Fruit fly (Drosophila melanogaster) Kc167 (cell line): ENCODE results near the gene Polr1D.

Experiments used
- Myc ChIP-seq: fragments of >200 bp; optimal IDR thresholded peaks from 2 replicates; lab custom pipeline; 2017; ENCODE audit warnings: missing external identifiers
- Sin3A ChIP-seq: fragments of >200 bp; optimal IDR thresholded peaks from 2 replicates; lab custom pipeline; 2018; ENCODE audit warnings: missing external identifiers
- h ChIP-seq: fragments of >200 bp; optimal IDR thresholded peaks from 3 replicates; lab custom pipeline; 2018; ENCODE audit warnings: missing external identifiers
- insv ChIP-seq: fragments of >200 bp; optimal IDR thresholded peaks from 3 replicates; lab custom pipeline; 2018; ENCODE audit warnings: missing external identifiers
- psq ChIP-seq: fragments of >200 bp; optimal IDR thresholded peaks from 2 replicates; lab custom pipeline; 2017; ENCODE audit warnings: missing external identifiers
- ttk ChIP-seq: sonication (Bioruptor generic); optimal IDR thresholded peaks from 2 replicates; lab custom pipeline; 2017; ENCODE audit warnings: missing external identifiers

Polr1D gene

DNA sequence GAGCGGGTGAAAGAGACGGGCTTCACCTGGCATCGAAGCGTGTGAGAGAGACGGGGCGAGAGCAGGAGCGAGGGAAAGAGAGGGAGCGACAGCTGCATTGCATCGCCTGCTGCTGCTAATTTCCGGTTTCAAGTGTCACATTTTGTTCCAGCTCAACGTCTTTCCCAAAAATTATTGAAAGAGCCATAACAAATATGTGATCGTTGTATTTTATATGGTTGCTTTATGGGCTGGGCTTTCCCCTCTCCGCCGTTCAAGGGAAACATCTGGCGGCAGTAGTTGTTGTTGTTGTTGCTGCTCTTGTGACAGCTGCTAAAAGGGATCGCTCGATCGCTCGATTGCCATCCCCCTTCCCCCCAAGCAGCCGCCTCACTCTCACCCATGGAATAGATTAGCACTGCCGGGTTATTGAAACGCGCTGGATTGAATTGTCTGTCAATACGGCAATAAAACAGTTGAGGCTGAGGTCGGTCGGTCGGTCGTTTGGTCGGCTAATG, 19.9 kb upstream of the Polr1D start:
- TF ChIP-seq Sin3A (no peak), psq (lab: Kevin White, UChicago) (no peak), Myc (lab: Kevin White, UChicago) (no peak), insv (no peak), h (lab: Kevin White, UChicago) (no peak), ttk (lab: Kevin White, UChicago) (no peak)

DNA sequence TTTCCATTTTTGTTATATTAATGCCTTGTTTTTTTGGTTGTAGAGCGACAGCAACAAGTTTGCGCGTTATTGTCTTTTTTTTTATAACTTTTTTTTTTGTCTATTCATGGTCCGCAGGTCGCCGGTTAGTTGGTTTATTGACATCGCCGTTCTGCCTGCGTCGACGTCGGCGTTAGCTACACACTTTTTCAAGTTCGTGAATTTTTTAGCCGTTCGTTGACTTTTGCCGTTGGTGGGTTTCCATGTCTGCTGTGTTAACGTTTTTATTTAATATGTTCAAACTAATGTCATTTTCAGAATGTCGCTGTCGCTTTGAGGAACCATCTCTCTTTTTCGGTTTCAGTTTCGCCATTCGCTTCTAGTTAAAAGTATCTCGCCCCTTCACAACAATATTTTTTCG, 11.6 kb upstream of the Polr1D start:
- TF ChIP-seq psq (lab: Kevin White, UChicago) (no peak), ttk (lab: Kevin White, UChicago) (no peak)

DNA sequence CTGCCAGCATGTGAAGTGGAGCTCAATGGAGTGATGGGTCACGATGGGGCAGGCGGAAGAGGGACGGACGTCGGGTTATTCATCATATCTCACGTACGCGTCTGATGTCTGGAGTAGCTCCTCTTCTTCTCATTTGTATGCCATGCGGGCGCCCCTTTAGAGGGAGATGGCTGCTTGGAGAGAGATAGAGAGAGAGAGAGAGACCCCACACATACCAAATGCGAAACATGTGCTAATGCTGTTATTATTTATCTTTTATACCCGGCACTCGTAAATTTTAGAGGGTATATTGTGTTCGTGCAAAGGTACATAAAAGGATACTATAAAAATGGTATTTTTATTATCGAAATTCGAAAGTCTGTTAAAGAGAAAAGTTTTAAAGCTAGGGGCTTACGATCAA, 11.0 kb upstream of the Polr1D start:
- no peak for TF ChIP-seq psq (lab: Kevin White, UChicago)
- no peak for TF ChIP-seq Sin3A
- TF ChIP-seq ttk (lab: Kevin White, UChicago), result no peak
- no peak for TF ChIP-seq Myc (lab: Kevin White, UChicago)
- no peak for TF ChIP-seq h (lab: Kevin White, UChicago)
- TF ChIP-seq insv, result no peak

DNA sequence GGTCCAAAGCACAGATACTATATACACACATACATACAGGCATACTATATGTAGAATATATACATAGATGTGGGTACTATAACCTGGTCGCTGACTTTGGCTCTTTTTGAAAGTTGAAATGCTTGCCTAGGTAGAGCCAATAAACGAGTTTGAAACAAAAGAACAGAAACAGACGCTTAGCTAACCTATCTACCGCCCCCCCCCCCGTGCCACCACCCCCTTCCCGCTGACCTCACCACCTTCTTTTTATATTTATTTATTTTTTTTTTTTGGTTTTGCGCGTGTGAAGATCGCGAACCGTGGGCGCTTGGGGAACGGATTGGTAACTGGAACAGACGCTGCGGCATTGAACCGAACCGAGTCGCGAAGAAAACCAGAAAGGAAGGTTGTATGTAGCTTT, 9.1 kb upstream of the Polr1D start:
- TF ChIP-seq Myc (lab: Kevin White, UChicago), result no peak
- no peak for TF ChIP-seq Sin3A
- no peak for TF ChIP-seq h (lab: Kevin White, UChicago)
- TF ChIP-seq insv, result no peak
- TF ChIP-seq psq (lab: Kevin White, UChicago), result no peak
- no peak for TF ChIP-seq ttk (lab: Kevin White, UChicago)

DNA sequence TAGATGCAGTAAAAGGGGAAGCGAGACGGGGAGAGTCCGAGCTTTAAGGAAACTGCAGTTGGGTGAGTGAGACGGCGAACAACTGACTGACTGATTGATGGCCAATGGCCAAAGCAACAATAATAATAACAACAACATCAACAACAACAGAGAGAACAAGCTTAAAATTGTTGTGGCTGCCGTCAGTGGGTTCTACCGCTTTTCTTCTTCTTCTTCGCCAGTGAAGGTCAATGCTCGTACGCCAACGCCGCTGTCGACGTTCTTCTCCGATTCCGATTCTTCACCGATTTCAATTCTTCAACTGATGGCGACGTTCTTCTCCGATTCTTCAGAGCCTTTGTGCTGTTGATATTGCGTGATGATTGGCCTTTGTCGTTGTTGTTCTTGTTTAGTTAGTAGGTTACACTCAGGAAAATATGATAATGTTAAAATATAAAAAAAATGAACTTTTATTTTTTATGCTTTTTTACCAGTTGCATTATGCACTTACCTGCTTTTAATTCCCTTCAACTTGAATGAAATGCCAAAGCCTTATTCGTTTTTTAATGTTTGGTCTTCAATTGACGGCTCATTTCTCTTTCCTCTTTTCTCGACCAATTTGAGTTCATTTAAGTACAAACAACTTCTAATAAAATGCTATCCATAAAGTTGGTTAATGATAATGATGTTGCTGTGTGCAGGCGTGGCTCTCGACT, 7.3 kb upstream of the Polr1D start:
- TF ChIP-seq Myc (lab: Kevin White, UChicago) (no peak), h (lab: Kevin White, UChicago) (no peak), psq (lab: Kevin White, UChicago) (no peak), insv (no peak), ttk (lab: Kevin White, UChicago) (no peak), Sin3A (no peak)

DNA sequence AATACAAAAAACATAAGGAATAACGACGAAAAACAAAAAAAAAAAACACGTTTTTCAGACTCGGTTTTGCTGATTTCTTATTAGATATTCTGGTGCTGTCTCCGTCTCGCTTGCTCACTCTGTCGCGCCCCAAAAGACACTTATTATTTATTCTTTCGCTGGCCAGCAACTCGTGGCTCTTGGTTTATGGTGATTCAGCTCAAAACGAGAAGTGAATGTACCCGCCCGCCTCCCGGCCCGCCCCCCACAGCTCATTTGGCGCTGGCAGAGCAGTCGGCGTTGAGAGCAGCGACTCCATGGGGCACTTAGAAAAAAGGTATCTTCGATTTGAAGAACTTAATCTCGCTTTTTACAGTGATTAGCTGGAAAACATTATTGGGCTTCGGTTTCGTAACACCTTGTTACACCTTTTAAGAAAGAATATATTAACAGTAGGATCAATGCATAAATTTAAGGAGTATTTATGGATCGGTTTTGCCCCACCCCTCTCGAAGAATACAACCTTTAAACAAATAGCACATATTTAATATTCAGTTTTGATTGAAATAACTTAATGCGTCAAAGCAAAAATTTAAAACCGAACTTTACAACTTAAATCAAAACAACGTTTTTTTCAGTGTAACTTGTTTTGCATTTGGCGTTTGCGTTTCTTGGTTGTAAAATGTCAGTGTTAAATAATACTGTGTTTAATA, 6.5 kb upstream of the Polr1D start:
- no peak for TF ChIP-seq Sin3A
- no peak for TF ChIP-seq insv
- no peak for TF ChIP-seq Myc (lab: Kevin White, UChicago)
- no peak for TF ChIP-seq h (lab: Kevin White, UChicago)
- TF ChIP-seq psq (lab: Kevin White, UChicago), result no peak
- no peak for TF ChIP-seq ttk (lab: Kevin White, UChicago)

DNA sequence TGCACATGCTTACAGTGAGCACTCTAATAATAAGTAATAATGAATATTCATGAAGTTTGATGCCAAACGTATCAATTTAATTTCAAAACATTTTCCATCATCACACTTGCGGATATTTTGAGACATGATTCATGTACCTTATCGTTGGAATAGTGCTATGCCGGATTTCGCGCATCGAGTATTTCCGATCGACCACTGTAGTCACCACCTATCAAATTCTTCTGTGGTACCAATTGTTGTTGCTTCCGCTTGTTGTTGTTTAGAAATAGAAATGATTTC, 5.9 kb upstream of the Polr1D start:
- TF ChIP-seq Sin3A, result no peak

DNA sequence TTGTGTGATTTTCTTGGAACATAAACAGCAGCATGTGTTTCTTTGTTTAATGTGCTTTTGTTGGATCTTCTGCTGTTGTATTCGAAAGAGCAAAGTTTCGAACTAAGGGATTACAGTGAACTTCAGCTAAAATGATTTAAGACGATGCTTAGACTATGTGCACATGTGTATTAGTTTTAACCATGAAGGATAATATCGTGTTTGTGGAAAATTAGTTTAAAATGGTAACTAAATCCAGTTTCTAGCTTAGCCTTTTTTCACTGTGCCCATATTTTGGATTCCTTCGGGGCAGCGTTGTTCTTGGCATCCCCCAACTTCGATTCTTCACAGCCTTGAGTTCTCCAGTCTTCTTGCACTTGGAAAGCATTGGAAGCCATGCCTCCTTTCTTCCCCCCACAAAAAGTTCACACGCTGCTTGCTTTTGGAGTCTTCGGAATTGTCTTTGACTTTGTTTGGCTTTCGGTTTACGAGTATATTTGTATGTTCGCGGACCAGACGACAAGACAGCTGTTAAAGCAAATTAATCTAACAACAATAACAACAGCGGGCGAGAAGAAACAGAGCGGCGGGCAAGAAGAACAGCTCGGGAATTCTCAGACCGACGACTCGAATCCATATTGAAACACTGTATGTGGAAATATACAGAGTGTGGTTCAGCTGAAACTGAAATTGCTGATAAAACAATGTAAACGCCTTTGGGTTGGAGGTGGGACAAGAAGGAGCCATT, 5.4 kb upstream of the Polr1D start:
- TF ChIP-seq insv (no peak), Myc (lab: Kevin White, UChicago) (no peak), Sin3A (no peak), ttk (lab: Kevin White, UChicago) (no peak), psq (lab: Kevin White, UChicago) (no peak), h (lab: Kevin White, UChicago) (no peak)

DNA sequence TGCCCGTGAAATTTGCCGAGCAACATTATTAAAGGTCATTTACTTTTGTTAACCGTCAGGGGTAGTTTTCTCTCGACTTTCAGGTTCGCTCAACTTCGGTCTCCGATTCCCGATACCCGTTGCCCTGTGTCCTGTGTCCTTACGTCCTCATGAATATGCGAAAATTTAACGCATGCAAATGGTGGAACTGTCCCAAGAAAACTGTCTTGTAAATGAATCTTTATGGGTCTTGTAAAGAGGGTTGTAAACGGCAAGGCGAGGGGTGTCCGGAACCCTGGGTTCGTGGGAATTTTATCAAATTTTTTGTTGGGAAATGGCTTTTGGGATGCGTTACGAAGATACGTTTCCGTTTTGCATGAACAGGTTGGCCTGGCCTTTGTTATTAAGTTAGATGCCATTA, 4.7 kb upstream of the Polr1D start:
- no peak for TF ChIP-seq Myc (lab: Kevin White, UChicago)
- no peak for TF ChIP-seq h (lab: Kevin White, UChicago)
- TF ChIP-seq insv, result no peak
- no peak for TF ChIP-seq Sin3A
- TF ChIP-seq psq (lab: Kevin White, UChicago), result no peak
- TF ChIP-seq ttk (lab: Kevin White, UChicago), result no peak

DNA sequence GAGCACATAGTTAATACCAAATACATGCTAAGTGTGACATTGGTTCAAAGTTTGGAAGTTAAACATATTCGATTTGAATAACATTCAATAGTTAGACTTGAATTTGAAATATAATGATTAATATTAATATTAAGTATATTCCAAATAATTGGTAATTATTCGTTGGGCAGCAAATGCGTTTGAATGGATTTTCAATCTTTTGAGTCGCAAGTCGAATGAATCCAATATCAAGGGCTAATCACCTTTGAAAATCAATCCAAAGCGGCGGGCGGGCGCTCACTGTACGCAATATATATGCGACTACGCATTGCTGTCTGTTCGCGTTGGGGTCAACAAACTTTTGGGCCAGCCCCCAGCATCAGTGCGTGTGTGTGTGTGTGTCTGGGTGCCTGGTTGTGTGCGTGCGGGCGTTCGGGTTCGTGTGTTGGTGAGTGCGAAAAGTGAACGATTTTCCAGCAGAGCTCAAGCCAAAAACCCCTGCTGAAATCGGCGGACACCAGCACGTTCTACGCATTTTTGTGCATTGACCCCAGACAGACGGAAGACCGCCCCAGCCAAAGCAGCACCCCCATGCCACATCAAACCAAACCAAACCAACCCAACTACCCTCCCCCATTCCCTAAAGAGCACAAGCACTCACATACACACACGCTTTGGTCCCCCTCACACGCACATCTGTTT, 3.5 kb upstream of the Polr1D start:
- TF ChIP-seq ttk (lab: Kevin White, UChicago), result no peak
- TF ChIP-seq insv, result no peak
- no peak for TF ChIP-seq Myc (lab: Kevin White, UChicago)

DNA sequence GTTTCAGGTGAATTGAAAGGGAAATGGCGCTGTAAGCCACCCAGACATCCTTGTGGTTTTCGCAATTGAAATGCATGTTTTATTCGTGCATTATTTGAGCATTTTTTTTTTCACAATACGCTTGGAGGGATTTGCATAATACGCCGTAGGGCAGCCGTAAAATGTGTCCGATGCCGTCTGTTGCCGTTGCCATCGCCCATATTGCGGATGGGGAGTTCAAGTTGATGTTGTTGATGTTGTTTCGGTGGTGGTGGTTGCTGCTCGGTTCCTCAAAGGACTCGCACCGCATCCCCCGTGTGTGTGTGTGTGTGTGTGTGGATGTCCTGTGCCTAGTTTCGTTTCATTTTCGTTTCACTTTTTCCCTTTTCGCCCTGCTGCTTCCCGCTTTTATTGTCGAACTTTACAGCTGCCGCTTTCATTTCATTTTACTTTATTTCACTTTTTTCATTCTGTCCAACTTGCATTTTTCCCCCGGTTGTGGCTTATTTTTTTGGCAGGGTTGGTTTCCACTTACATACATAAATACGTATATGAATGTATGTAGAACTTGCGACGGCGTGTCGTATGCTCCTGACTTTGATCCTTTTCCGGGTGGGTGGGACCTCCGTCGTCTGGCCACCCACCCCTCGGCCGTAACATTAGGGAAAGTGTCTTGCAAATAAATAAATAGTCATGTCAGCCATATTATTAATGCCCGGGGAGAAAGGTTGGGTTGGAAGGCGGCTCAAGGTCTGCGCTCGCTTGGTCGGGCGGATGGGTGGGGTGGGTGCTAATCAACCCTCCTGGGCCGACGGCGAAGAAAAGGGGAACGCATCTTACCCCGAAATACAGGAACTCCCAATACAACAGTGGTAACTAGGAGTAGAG, 2.7 kb upstream of the Polr1D start:
- TF ChIP-seq insv, result no peak
- no peak for TF ChIP-seq ttk (lab: Kevin White, UChicago)
- TF ChIP-seq h (lab: Kevin White, UChicago), result no peak
